Fruit fly (Drosophila melanogaster) whole organism: Measurements from ENCODE around the gene CG14974.

Experiments used
- CG8478 ChIP-seq: fragments of >200 bp; optimal IDR thresholded peaks from 2 replicates; lab custom pipeline; 2018; ENCODE audit warnings: inconsistent platforms
- Dll ChIP-seq: fragments of >200 bp; optimal IDR thresholded peaks from 2 replicates; lab custom pipeline; 2017
- EcR ChIP-seq, 2 experiments: fragments of >200 bp; optimal IDR thresholded peaks; 2 replicates each; lab custom pipeline; 2017; ENCODE audit warnings: missing biosample characterization in 2 of 2, missing genetic modification characterization in 2 of 2, missing genetic modification reagents in 2 of 2
- pan ChIP-seq: fragments of >200 bp; optimal IDR thresholded peaks from 2 replicates; lab custom pipeline; 2017
- psq ChIP-seq: fragments of >200 bp; optimal IDR thresholded peaks from 2 replicates; lab custom pipeline; 2017
- usp ChIP-seq: fragments of >200 bp; optimal IDR thresholded peaks from 2 replicates; lab custom pipeline; 2017; ENCODE audit warnings: missing biosample characterization, missing genetic modification characterization, mixed read lengths

Gene CG14974

DNA sequence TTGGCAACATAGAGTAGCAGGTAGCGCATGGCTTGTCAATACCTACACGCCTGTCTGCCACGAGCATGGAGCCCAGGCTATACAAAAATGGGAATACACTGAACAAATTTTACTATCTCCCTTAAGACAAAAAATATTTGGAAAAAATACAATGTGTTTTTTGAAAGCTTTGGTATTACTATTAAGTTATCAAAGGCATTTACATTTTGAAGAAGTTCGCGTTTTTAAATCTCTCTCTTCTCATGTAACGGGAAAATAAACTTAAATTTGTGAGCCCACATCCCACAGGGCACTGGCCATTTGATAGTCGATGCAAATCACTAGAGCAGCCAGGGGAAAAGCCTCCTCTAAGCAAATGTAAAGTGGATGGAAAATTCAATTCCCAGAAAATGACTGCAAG lies 18.5 kb upstream of the CG14974 start:
- TF ChIP-seq CG8478 (lab: Kevin White, UChicago) = no peak
- no peak for TF ChIP-seq psq
- no peak for TF ChIP-seq Dll
- no peak for TF ChIP-seq EcR (GFP tag; optimal IDR thresholded peaks at IDR 0.05; lab: Kevin White, UChicago)
- TF ChIP-seq pan (lab: Kevin White, UChicago) = no peak
- no peak for TF ChIP-seq usp (GFP tag; lab: Kevin White, UChicago)

- TF ChIP-seq EcR (GFP tag; optimal IDR thresholded peaks at IDR 0.05; lab: Kevin White, UChicago) = no peak
- TF ChIP-seq Dll = no peak
- TF ChIP-seq usp (GFP tag; lab: Kevin White, UChicago) = no peak
- TF ChIP-seq CG8478 (lab: Kevin White, UChicago) = no peak
These were observed 17.9 kb upstream of the CG14974 start for dm6 chr3L:3638587-3639312.

dm6 chr3L:3634107-3634737 lies 13.4 kb upstream of the CG14974 start:
- no peak for TF ChIP-seq pan (lab: Kevin White, UChicago)

dm6 chr3L:3632500-3633183 lies 11.8 kb upstream of the CG14974 start:
- no peak for TF ChIP-seq usp (GFP tag; lab: Kevin White, UChicago)
- no peak for TF ChIP-seq CG8478 (lab: Kevin White, UChicago)
- TF ChIP-seq Dll = no peak
- TF ChIP-seq psq = no peak
- TF ChIP-seq pan (lab: Kevin White, UChicago) = no peak
- TF ChIP-seq EcR (GFP tag; optimal IDR thresholded peaks at IDR 0.05; lab: Kevin White, UChicago) = no peak

dm6 chr3L:3626069-3626468 lies 5.2 kb upstream of the CG14974 start, which contains the start of gene dar1:
Gene dar1 (plus strand): TSS chr3L:3626352.
- TF ChIP-seq Dll (peak; percentile 91), usp (GFP tag; lab: Kevin White, UChicago) (no peak)

DNA sequence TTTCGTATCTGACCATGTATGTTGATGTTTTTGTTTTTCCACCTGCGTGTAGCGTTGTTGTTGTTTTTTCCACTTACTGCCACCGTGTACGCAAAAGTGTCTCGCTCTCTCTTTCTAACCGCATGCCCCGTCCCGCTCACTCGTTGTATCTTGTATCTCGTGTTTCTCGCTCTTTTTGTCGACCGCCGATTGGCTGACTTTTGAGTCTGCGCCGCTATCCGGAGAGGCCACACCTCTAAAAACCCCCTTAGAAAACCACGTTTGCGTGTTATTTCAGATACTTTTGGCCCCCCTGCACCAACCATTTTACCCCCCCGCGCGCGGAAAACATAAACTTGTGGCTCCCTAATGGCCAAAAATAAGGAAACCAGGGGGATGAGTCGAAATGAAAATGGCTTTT lies 4.0 kb upstream of the CG14974 start:
- TF ChIP-seq usp (GFP tag; lab: Kevin White, UChicago) (no peak), Dll (peak; percentile 52), psq (no peak), pan (lab: Kevin White, UChicago) (no peak), CG8478 (lab: Kevin White, UChicago) (no peak), EcR (GFP tag; optimal IDR thresholded peaks at IDR 0.05; lab: Kevin White, UChicago) (no peak)

dm6 chr3L:3617252-3617651 lies 3.6 kb downstream of the CG14974 start:
- TF ChIP-seq pan (lab: Kevin White, UChicago) (no peak), EcR (GFP tag; optimal IDR thresholded peaks at IDR 0.05; lab: Kevin White, UChicago) (no peak), CG8478 (lab: Kevin White, UChicago) (no peak), psq (no peak), usp (GFP tag; lab: Kevin White, UChicago) (no peak), Dll (no peak)

dm6 chr3L:3616344-3616743 lies 4.5 kb downstream of the CG14974 start:
- TF ChIP-seq CG8478 (lab: Kevin White, UChicago) (peak; percentile 10), psq (no peak), pan (lab: Kevin White, UChicago) (no peak), Dll (no peak), usp (GFP tag; lab: Kevin White, UChicago) (no peak)

DNA sequence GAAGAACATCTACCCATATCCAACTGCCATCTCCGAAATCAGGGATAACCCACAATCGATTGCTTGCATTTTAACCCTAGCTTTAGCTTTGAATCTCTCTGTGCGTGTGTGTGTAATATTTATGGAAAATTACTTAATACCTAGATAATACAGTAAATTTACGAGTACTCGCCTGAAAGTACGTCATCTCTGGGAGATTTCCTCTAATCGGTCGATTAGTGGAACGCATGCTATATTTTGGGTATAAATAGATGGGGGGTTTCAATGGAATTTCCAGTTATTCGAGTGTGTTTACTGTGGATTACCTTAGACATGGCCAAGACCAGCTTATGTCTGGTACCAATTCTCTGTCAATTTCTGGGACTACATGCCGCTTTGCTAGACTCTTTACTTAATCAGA lies 5.8 kb downstream of the CG14974 start, which contains the start of gene CG10357:
Gene CG10357, plus strand, starts transcription at position 301 of the 400 bp plus-strand sequence.
- TF ChIP-seq pan (lab: Kevin White, UChicago) (no peak), CG8478 (lab: Kevin White, UChicago) (no peak), usp (GFP tag; lab: Kevin White, UChicago) (no peak), Dll (no peak), EcR (GFP tag; optimal IDR thresholded peaks at IDR 0.05; lab: Kevin White, UChicago) (no peak), psq (no peak)

DNA sequence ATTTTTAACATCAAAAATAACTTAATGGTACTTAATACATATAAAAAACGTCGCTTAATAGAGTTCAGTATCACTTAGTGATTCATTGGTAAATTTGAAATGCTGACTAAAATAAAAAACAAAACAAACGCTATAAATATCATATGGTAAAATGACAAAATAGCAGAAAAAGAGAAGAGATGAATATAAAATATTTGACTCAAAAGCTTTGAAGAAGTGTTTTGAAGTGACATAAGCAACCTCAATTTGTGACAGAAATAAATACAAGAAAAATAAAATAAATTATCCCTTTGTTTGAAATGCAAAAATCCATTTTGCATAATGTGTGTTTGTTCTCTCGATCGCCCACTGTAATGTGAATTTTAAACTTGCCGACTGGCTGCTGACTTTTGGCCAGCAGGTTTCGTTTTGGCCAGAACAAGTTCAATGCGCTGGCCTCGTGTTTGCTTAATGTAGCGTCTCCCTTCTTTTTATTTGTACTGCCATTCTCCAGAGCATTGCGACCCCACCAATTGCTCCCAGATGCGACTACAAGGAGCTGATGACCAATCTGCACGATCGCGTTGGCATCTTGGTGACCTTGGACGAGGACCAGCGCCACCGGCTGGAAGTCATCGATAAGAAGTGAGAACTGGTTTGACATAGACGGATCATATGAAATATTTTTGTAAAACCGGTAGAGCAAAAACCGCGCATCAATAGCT lies 8.1 kb downstream of the CG14974 start:
- no peak for TF ChIP-seq psq
- no peak for TF ChIP-seq EcR (GFP tag; optimal IDR thresholded peaks at IDR 0.05; lab: Kevin White, UChicago)
- TF ChIP-seq CG8478 (lab: Kevin White, UChicago) = no peak
- TF ChIP-seq Dll = no peak
- TF ChIP-seq pan (lab: Kevin White, UChicago) = no peak
- TF ChIP-seq usp (GFP tag; lab: Kevin White, UChicago) = no peak

- TF ChIP-seq CG8478 (lab: Kevin White, UChicago) = no peak
- TF ChIP-seq Dll = no peak
- no peak for TF ChIP-seq pan (lab: Kevin White, UChicago)
- no peak for TF ChIP-seq EcR (GFP tag; optimal IDR thresholded peaks at IDR 0.05; lab: Kevin White, UChicago)
- TF ChIP-seq usp (GFP tag; lab: Kevin White, UChicago) = no peak
- no peak for TF ChIP-seq psq
These were observed 8.9 kb downstream of the CG14974 start, which contains the start of gene CG10359 for dm6 chr3L:3611892-3612291. Gene CG10359 (plus strand): TSS chr3L:3612192.

dm6 chr3L:3606986-3607385 lies 13.8 kb downstream of the CG14974 start:
- TF ChIP-seq Dll (no peak), usp (GFP tag; lab: Kevin White, UChicago) (no peak), psq (no peak), CG8478 (lab: Kevin White, UChicago) (no peak), pan (lab: Kevin White, UChicago) (no peak), EcR (GFP tag; optimal IDR thresholded peaks at IDR 0.05; lab: Kevin White, UChicago) (no peak)
